Worm (Caenorhabditis elegans) whole organism, mixed stage, embryonic: ENCODE data around the gene his-2.

Experiments used
- mls-2 ChIP-seq: sonication (generic microtip); optimal IDR thresholded peaks from 2 replicates; lab custom pipeline; 2016; ENCODE audit warnings: mild to moderate bottlenecking, missing genetic modification characterization, moderate library complexity, missing compliant biosample characterization
- unc-62 ChIP-seq: fragments of 150-350 bp; optimal IDR thresholded peaks from 2 replicates; lab custom pipeline; 2014; ENCODE audit warnings: missing biosample characterization, missing genetic modification reagents, missing genetic modification characterization

ce11 chrV:16060135-16060534, 18.1 kb upstream of the his-2 start, which contains the start of gene F14H3.15:
- TF ChIP-seq mls-2 (tag; lab: Kevin White, UChicago): no peak
- TF ChIP-seq unc-62 (GFP tag; lab: Kevin White, UChicago): no peak
